Fruit fly (Drosophila melanogaster): Measurements from ENCODE around the gene SmB.
A peak's percentile ranks its signal among the peaks of the same experiment; 100 is the strongest.

Gene SmB

DNA sequence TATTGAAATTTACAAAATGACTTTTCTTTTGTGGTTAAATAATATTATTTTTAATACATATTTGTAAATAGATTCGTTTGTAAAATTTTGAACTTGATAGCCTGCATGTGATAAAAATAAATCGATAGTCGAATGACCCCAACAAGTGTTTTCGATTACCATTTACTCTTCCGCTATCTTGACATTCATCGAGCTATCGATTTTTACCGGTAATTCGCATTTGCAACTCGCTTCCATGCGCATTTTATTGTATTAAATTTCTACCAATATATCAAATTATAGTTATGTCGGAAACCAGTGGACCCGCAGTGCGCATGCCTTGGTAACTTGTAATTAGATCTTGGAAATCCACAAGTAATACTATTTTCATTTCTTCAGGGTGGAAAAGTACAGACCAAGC lies 7.4 kb downstream of the SmB start, which contains the start of gene RfC3 (continued):
- TF ChIP-seq CG12391 (tag; optimal IDR thresholded peaks at IDR 0.05) (no peak), Eip74EF (GFP tag; optimal IDR thresholded peaks at IDR 0.05) (no peak), Asciz (GFP tag; optimal IDR thresholded peaks at IDR 0.05) (no peak), otp (GFP tag; IDR thresholded peaks at IDR 0.05) (no peak), CG3838 (GFP tag; optimal IDR thresholded peaks at IDR 0.05) (no peak), Bgb (GFP tag; IDR thresholded peaks at IDR 0.05; ENCODE audit: partially characterized antibody) (peak; percentile 83), Nf-YA (GFP tag; IDR thresholded peaks at IDR 0.05) (no peak), CTCF (GFP tag; optimal IDR thresholded peaks at IDR 0.05) (no peak), aop (GFP tag; IDR thresholded peaks at IDR 0.05) (no peak), CG34376 (GFP tag; optimal IDR thresholded peaks at IDR 0.05) (no peak), CG12769 (tag; optimal IDR thresholded peaks at IDR 0.05) (no peak), jigr1 (GFP tag; IDR thresholded peaks at IDR 0.05) (no peak), crol (GFP tag; IDR thresholded peaks at IDR 0.05) (no peak), Gug (GFP tag; IDR thresholded peaks at IDR 0.05) (no peak), fu2 (GFP tag; optimal IDR thresholded peaks at IDR 0.05) (no peak), Awh (GFP tag; IDR thresholded peaks at IDR 0.05) (no peak), CG13775 (GFP tag; optimal IDR thresholded peaks at IDR 0.05) (no peak), Rfx (GFP tag; IDR thresholded peaks at IDR 0.05) (no peak), Camta (GFP tag; optimal IDR thresholded peaks at IDR 0.05) (no peak), Ptx1 (GFP tag; IDR thresholded peaks at IDR 0.05) (no peak), abd-A (tag; optimal IDR thresholded peaks at IDR 0.05) (no peak), CG14441 (GFP tag; IDR thresholded peaks at IDR 0.05) (no peak), corto (GFP tag; optimal IDR thresholded peaks at IDR 0.05) (no peak), tll (GFP tag; optimal IDR thresholded peaks at IDR 0.05) (no peak), Xrp1 (GFP tag; IDR thresholded peaks at IDR 0.05) (no peak), CG17385 (GFP tag; optimal IDR thresholded peaks at IDR 0.05) (no peak), fd102C (GFP tag; optimal IDR thresholded peaks at IDR 0.05) (no peak), klu (GFP tag; IDR thresholded peaks at IDR 0.05) (no peak), Hsf (GFP tag; optimal IDR thresholded peaks at IDR 0.05) (no peak), ranshi (GFP tag; IDR thresholded peaks at IDR 0.05) (no peak), hkb (optimal IDR thresholded peaks at IDR 0.05) (no peak), hkb (GFP tag; IDR thresholded peaks at IDR 0.05) (no peak), pb (GFP tag; optimal IDR thresholded peaks at IDR 0.05) (no peak), CG2120 (GFP tag; optimal IDR thresholded peaks at IDR 0.05) (no peak), Sox100B (GFP tag; optimal IDR thresholded peaks at IDR 0.05) (no peak), Med (GFP tag) (peak; percentile 54), CG7271 (tag; optimal IDR thresholded peaks at IDR 0.05) (no peak), slbo (GFP tag; IDR thresholded peaks at IDR 0.05) (no peak), Mad (GFP tag; optimal IDR thresholded peaks at IDR 0.05) (no peak), sob (GFP tag; IDR thresholded peaks at IDR 0.05) (no peak), Sin3A (optimal IDR thresholded peaks at IDR 0.05) (no peak), CG11723 (GFP tag; optimal IDR thresholded peaks at IDR 0.05) (no peak), cad (GFP tag; optimal IDR thresholded peaks at IDR 0.05) (no peak), H15 (GFP tag; IDR thresholded peaks at IDR 0.05) (no peak), CG16863 (GFP tag; optimal IDR thresholded peaks at IDR 0.05) (no peak), Poxn (GFP tag; IDR thresholded peaks at IDR 0.05) (no peak), D19B (GFP tag; optimal IDR thresholded peaks at IDR 0.05) (no peak), rib (GFP tag; IDR thresholded peaks at IDR 0.05) (0 out of 2 replicates have a peak, but pooled peaks have one; percentile 11), HmgD (GFP tag; optimal IDR thresholded peaks at IDR 0.05) (no peak), CG1024 (GFP tag; IDR thresholded peaks at IDR 0.05) (no peak), CG33557 (GFP tag; optimal IDR thresholded peaks at IDR 0.05) (no peak), Atf6 (GFP tag; IDR thresholded peaks at IDR 0.05) (no peak), dm (GFP tag; optimal IDR thresholded peaks at IDR 0.05) (no peak), ato (GFP tag; IDR thresholded peaks at IDR 0.05; ENCODE audit: partially characterized antibody) (peak; percentile 94)
